Worm (Caenorhabditis elegans) whole organism, young adult: ENCODE results near the gene F54H5.2.

Source experiments
- B0261.1 ChIP-seq: sonication (generic microtip); optimal IDR thresholded peaks from 2 replicates; lab custom pipeline; 2016; ENCODE audit warnings: mild to moderate bottlenecking, missing genetic modification characterization, moderate library complexity, missing compliant biosample characterization
- B0336.3 ChIP-seq: fragments of 200-800 bp; sonication (Bioruptor generic); IDR thresholded peaks from 2 replicates; pipeline ENCODE4 v1.3.6; 2022; ENCODE audit warnings: missing genetic modification characterization, missing compliant biosample characterization
- F10E7.11 ChIP-seq: sonication (generic microtip); optimal IDR thresholded peaks from 2 replicates; lab custom pipeline; 2017; ENCODE audit warnings: mild to moderate bottlenecking, missing genetic modification characterization, moderate library complexity, missing compliant biosample characterization
- F23B12.7 ChIP-seq: sonication (generic microtip); optimal IDR thresholded peaks from 2 replicates; lab custom pipeline; 2017; ENCODE audit warnings: missing genetic modification characterization, mild to moderate bottlenecking, missing compliant biosample characterization, antibody characterized with exemption, moderate library complexity; ENCODE audit not compliant: insufficient read depth
- F49E8.2 ChIP-seq: sonication (generic microtip); optimal IDR thresholded peaks from 3 replicates; lab custom pipeline; 2017; ENCODE audit warnings: missing genetic modification characterization, mild to moderate bottlenecking, missing compliant biosample characterization, antibody characterized with exemption, moderate library complexity; ENCODE audit not compliant: insufficient read depth
- F52B5.7 ChIP-seq: sonication (generic microtip); optimal IDR thresholded peaks from 2 replicates; lab custom pipeline; 2016; ENCODE audit warnings: mild to moderate bottlenecking, missing genetic modification characterization, missing compliant biosample characterization
- F57C9.4 ChIP-seq: sonication (generic microtip); optimal IDR thresholded peaks from 2 replicates; lab custom pipeline; 2017; ENCODE audit warnings: mild to moderate bottlenecking, missing genetic modification characterization, missing compliant biosample characterization
- ama-1 ChIP-seq, 3 experiments: fragments of 150-350 bp in 1 of 3; sonication (generic microtip) in 2 of 3; optimal IDR thresholded peaks; 2 replicates each; lab custom pipeline; 2014 to 2018; ENCODE audit warnings: missing biosample characterization in 2 of 3, missing genetic modification characterization in 2 of 3, missing genetic modification reagents in 2 of 3
- attf-6 ChIP-seq: fragments of 200-800 bp; sonication (Bioruptor generic); IDR thresholded peaks from 2 replicates; pipeline ENCODE4 v1.3.6; 2022; ENCODE audit warnings: missing genetic modification reagents, missing genetic modification characterization, missing compliant biosample characterization
- ceh-91 ChIP-seq: fragments of 200-800 bp; sonication (Bioruptor generic); IDR thresholded peaks from 2 replicates; pipeline ENCODE4 v1.3.6; 2022; ENCODE audit warnings: missing genetic modification reagents, missing genetic modification characterization, missing compliant biosample characterization
- die-1 ChIP-seq: sonication (generic microtip); optimal IDR thresholded peaks from 2 replicates; lab custom pipeline; 2016; ENCODE audit warnings: missing genotype, mild to moderate bottlenecking, missing genetic modification characterization, missing compliant biosample characterization
- hmg-20 ChIP-seq: fragments of 200-800 bp; sonication (Bioruptor generic); IDR thresholded peaks from 2 replicates; pipeline ENCODE4 v1.3.6; 2022; ENCODE audit warnings: missing genetic modification reagents, missing genetic modification characterization, missing compliant biosample characterization
- mes-4 ChIP-seq: sonication (generic microtip); optimal IDR thresholded peaks from 2 replicates; lab custom pipeline; 2016; ENCODE audit warnings: missing genotype, missing genetic modification characterization, missing compliant biosample characterization
- nhr-179 ChIP-seq: sonication (generic microtip); optimal IDR thresholded peaks from 2 replicates; lab custom pipeline; 2016; ENCODE audit warnings: mild to moderate bottlenecking, missing genetic modification characterization, missing compliant biosample characterization
- nhr-80 ChIP-seq: sonication (generic microtip); optimal IDR thresholded peaks from 2 replicates; lab custom pipeline; 2016; ENCODE audit warnings: missing genetic modification characterization, missing compliant biosample characterization
- nhr-90 ChIP-seq: sonication (generic microtip); optimal IDR thresholded peaks from 2 replicates; lab custom pipeline; 2016; ENCODE audit warnings: missing genotype, mild to moderate bottlenecking, missing genetic modification characterization, missing compliant biosample characterization
- pbrm-1 ChIP-seq: fragments of 200-800 bp; sonication (Bioruptor generic); IDR thresholded peaks from 2 replicates; pipeline ENCODE4 v1.3.6; 2022; ENCODE audit warnings: missing genetic modification reagents, missing genetic modification characterization, missing compliant biosample characterization
- rcor-1 ChIP-seq: fragments of 200-800 bp; sonication (Bioruptor generic); IDR thresholded peaks from 2 replicates; pipeline ENCODE4 v1.3.6; 2022; ENCODE audit warnings: missing genetic modification reagents, missing genetic modification characterization, missing compliant biosample characterization
- sdz-38 ChIP-seq: sonication (generic microtip); optimal IDR thresholded peaks from 2 replicates; lab custom pipeline; 2016; ENCODE audit warnings: missing genotype, missing genetic modification characterization, missing compliant biosample characterization
- sptf-2 ChIP-seq: fragments of 200-800 bp; sonication (Bioruptor generic); optimal IDR thresholded peaks from 2 replicates; lab custom pipeline; 2018; ENCODE audit warnings: mild to moderate bottlenecking, missing genetic modification characterization, missing compliant biosample characterization
- zfh-2 ChIP-seq: fragments of 200-800 bp; sonication (Bioruptor generic); conservative IDR thresholded peaks from 2 replicates; pipeline ENCODE4 v1.3.6; 2022; ENCODE audit warnings: missing genetic modification reagents, missing genetic modification characterization, missing compliant biosample characterization
- ztf-26 ChIP-seq: sonication (generic microtip); optimal IDR thresholded peaks from 2 replicates; lab custom pipeline; 2017; ENCODE audit warnings: missing genetic modification characterization, missing compliant biosample characterization

F54H5.2 gene

ce11 chrII:6668496-6668895, 41.2 kb downstream of the F54H5.2 start:
- TF ChIP-seq F57C9.4 (tag; lab: Kevin White, UChicago): no peak
- no peak for TF ChIP-seq F23B12.7
- TF ChIP-seq zfh-2 (GFP tag; lab: Robert Waterston, UW): no peak
- TF ChIP-seq sptf-2 (GFP tag; lab: Kevin White, UChicago): no peak
- no peak for TF ChIP-seq nhr-90
- no peak for TF ChIP-seq pbrm-1 (GFP tag; lab: Robert Waterston, UW)
- TF ChIP-seq ztf-26 (tag; lab: Kevin White, UChicago): no peak
- TF ChIP-seq F49E8.2 (tag; lab: Kevin White, UChicago): no peak
- TF ChIP-seq B0261.1 (tag; lab: Kevin White, UChicago): no peak
- TF ChIP-seq F10E7.11 (tag; lab: Kevin White, UChicago): no peak
- TF ChIP-seq die-1: no peak
- no peak for TF ChIP-seq nhr-179
- no peak for TF ChIP-seq mes-4 (tag; lab: Kevin White, UChicago)
- TF ChIP-seq B0336.3: no peak
- no peak for TF ChIP-seq attf-6
- no peak for TF ChIP-seq hmg-20 (GFP tag; lab: Robert Waterston, UW)
- no peak for TF ChIP-seq ceh-91 (GFP tag; lab: Robert Waterston, UW)
- TF ChIP-seq rcor-1: no peak
- no peak for TF ChIP-seq F52B5.7 (tag; lab: Kevin White, UChicago)
- no peak for TF ChIP-seq ama-1 (optimal IDR thresholded peaks at IDR 0.05; lab: Kevin White, UChicago)
- TF ChIP-seq ama-1 (GFP tag; optimal IDR thresholded peaks at IDR 0.05; lab: Kevin White, UChicago): no peak

- TF ChIP-seq sdz-38 (tag; lab: Kevin White, UChicago) (no peak), nhr-80 (tag; lab: Kevin White, UChicago) (peak; percentile 64)
Observed at ce11 chrII:6673894-6674293, 46.6 kb downstream of the F54H5.2 start, which contains the start of gene H43E16.1. H43E16.1 (plus strand) TSS chrII:6674268.
